Fruit fly (Drosophila melanogaster): Measurements from ENCODE around the gene CG16704.

CG16704 gene

dm6 chr2L:3701526-3701925 is 9.1 kb upstream of the CG16704 start, which contains the start of gene CG43145:
TSS of gene CG43145 (plus strand) at chr2L:3701826.
- TF ChIP-seq rgr (GFP tag; optimal IDR thresholded peaks at IDR 0.05) (no peak), Hr83 (GFP tag; optimal IDR thresholded peaks at IDR 0.05; ENCODE audit: poor library complexity, severe bottlenecking) (no peak), Abd-B (GFP tag; optimal IDR thresholded peaks at IDR 0.05) (no peak), sv (GFP tag; optimal IDR thresholded peaks at IDR 0.05) (no peak), OdsH (GFP tag; optimal IDR thresholded peaks at IDR 0.05) (no peak), dsf (GFP tag; optimal IDR thresholded peaks at IDR 0.05; ENCODE audit: borderline replicate concordance) (no peak), Dfd (GFP tag; optimal IDR thresholded peaks at IDR 0.05) (no peak), tai (GFP tag; optimal IDR thresholded peaks at IDR 0.05) (no peak), N (GFP tag; optimal IDR thresholded peaks at IDR 0.05) (no peak), Myc (optimal IDR thresholded peaks at IDR 0.05) (no peak), jim (GFP tag; optimal IDR thresholded peaks at IDR 0.05) (no peak), Jra (GFP tag; optimal IDR thresholded peaks at IDR 0.05) (no peak)

- no peak for TF ChIP-seq HLH106 (tag; optimal IDR thresholded peaks at IDR 0.05)
- TF ChIP-seq CG32264 (GFP tag; optimal IDR thresholded peaks at IDR 0.05), result no peak
- no peak for TF ChIP-seq Rel (GFP tag; optimal IDR thresholded peaks at IDR 0.05)
- no peak for TF ChIP-seq Rel (tag; optimal IDR thresholded peaks at IDR 0.05)
- no peak for TF ChIP-seq Vsx2 (GFP tag; optimal IDR thresholded peaks at IDR 0.05; ENCODE audit: partially characterized antibody)
- no peak for TF ChIP-seq Abd-B (GFP tag; optimal IDR thresholded peaks at IDR 0.05)
- no peak for TF ChIP-seq CG9705 (GFP tag; optimal IDR thresholded peaks at IDR 0.05)
- no peak for TF ChIP-seq OdsH (GFP tag; optimal IDR thresholded peaks at IDR 0.05)
These were observed 8.6 kb upstream of the CG16704 start, which contains the start of gene CG42467 for dm6 chr2L:3700990-3701389. TSS of gene CG42467 (plus strand) at chr2L:3701290.

- TF ChIP-seq fru (GFP tag; optimal IDR thresholded peaks at IDR 0.05) (no peak), CG32264 (GFP tag; optimal IDR thresholded peaks at IDR 0.05) (no peak), Myc (optimal IDR thresholded peaks at IDR 0.05) (no peak), sage (GFP tag; optimal IDR thresholded peaks at IDR 0.05) (no peak), sv (GFP tag; optimal IDR thresholded peaks at IDR 0.05) (no peak), Dif (GFP tag; optimal IDR thresholded peaks at IDR 0.05; ENCODE audit: partially characterized antibody) (no peak), CrebA (GFP tag; optimal IDR thresholded peaks at IDR 0.05; ENCODE audit: borderline replicate concordance) (no peak), CG9705 (GFP tag; optimal IDR thresholded peaks at IDR 0.05) (no peak), br (GFP tag; optimal IDR thresholded peaks at IDR 0.05) (no peak), lola (GFP tag; optimal IDR thresholded peaks at IDR 0.05) (no peak), Hr78 (GFP tag; optimal IDR thresholded peaks at IDR 0.05) (no peak), ey (GFP tag; optimal IDR thresholded peaks at IDR 0.05) (no peak), dsf (GFP tag; optimal IDR thresholded peaks at IDR 0.05; ENCODE audit: borderline replicate concordance) (no peak), N (GFP tag; optimal IDR thresholded peaks at IDR 0.05) (no peak), Rel (GFP tag; optimal IDR thresholded peaks at IDR 0.05) (no peak), Rel (tag; optimal IDR thresholded peaks at IDR 0.05) (no peak), OdsH (GFP tag; optimal IDR thresholded peaks at IDR 0.05) (no peak), dl (GFP tag; optimal IDR thresholded peaks at IDR 0.05; ENCODE audit: insufficient read depth in 1 of 2, partially characterized antibody in 2 of 2) (no peak)
These were observed 8.0 kb upstream of the CG16704 start, which contains the start of gene Sfp24C1 for dm6 chr2L:3700374-3700773. TSS of gene Sfp24C1 (plus strand) at chr2L:3700674.

- TF ChIP-seq Dif (GFP tag; optimal IDR thresholded peaks at IDR 0.05; ENCODE audit: partially characterized antibody) (no peak), Hnf4 (GFP tag; optimal IDR thresholded peaks at IDR 0.05) (no peak), Sp1 (GFP tag; optimal IDR thresholded peaks at IDR 0.05) (no peak), brk (GFP tag; optimal IDR thresholded peaks at IDR 0.05) (no peak), Abd-B (GFP tag; optimal IDR thresholded peaks at IDR 0.05) (no peak), dsf (GFP tag; optimal IDR thresholded peaks at IDR 0.05; ENCODE audit: borderline replicate concordance) (no peak), foxo (GFP tag; optimal IDR thresholded peaks at IDR 0.05) (no peak), jim (GFP tag; optimal IDR thresholded peaks at IDR 0.05) (no peak), psq (GFP tag; optimal IDR thresholded peaks at IDR 0.05) (no peak), Mio (GFP tag; optimal IDR thresholded peaks at IDR 0.05) (no peak), br (GFP tag; optimal IDR thresholded peaks at IDR 0.05) (no peak), CG32264 (GFP tag; optimal IDR thresholded peaks at IDR 0.05) (no peak), Jra (GFP tag; optimal IDR thresholded peaks at IDR 0.05) (no peak), Dfd (GFP tag; optimal IDR thresholded peaks at IDR 0.05) (no peak), HLH106 (tag; optimal IDR thresholded peaks at IDR 0.05) (no peak), fru (GFP tag; optimal IDR thresholded peaks at IDR 0.05) (no peak), usp (GFP tag; optimal IDR thresholded peaks at IDR 0.05) (no peak), GATAd (GFP tag; optimal IDR thresholded peaks at IDR 0.05) (no peak)
These were observed 7.5 kb upstream of the CG16704 start, which contains the start of gene CG42465 for dm6 chr2L:3699895-3700294. TSS of gene CG42465 (plus strand) at chr2L:3700195.
